Worm (Caenorhabditis elegans) whole organism, L2 larva: ENCODE measurements around the gene nlp-33.

Experiments used
- nhr-12 ChIP-seq: fragments of 150-350 bp; optimal IDR thresholded peaks from 2 replicates; lab custom pipeline; 2014; ENCODE audit warnings: missing biosample characterization, missing genetic modification characterization
- nhr-25 ChIP-seq: fragments of 150-350 bp; sonication (generic microtip); optimal IDR thresholded peaks from 3 replicates; lab custom pipeline; 2014; ENCODE audit warnings: missing biosample characterization, missing genetic modification characterization

- TF ChIP-seq nhr-12: no peak
- TF ChIP-seq nhr-25 (tag; lab: Kevin White, UChicago): peak; percentile 61
Measured at ce11 chrV:11182925-11183324, 35.8 kb downstream of the nlp-33 start, which contains the start of gene cnc-10.
